Fruit fly (Drosophila melanogaster): Measurements from ENCODE around the gene Trs23.
A peak's percentile ranks its signal among the peaks of the same experiment; 100 is the strongest.

Gene Trs23

dm6 chr2L:8685668-8686306 lies at the start of gene Trs23, which contains the start of gene PrBP:
Gene Trs23, plus strand, starts transcription at chr2L:8686231.
Gene PrBP, minus strand, starts transcription at chr2L:8685955.
- TF ChIP-seq Hr78 (GFP tag; optimal IDR thresholded peaks at IDR 0.05) = no peak
- no peak for TF ChIP-seq Dif (GFP tag; optimal IDR thresholded peaks at IDR 0.05; ENCODE audit: partially characterized antibody)
- TF ChIP-seq brk (GFP tag; optimal IDR thresholded peaks at IDR 0.05) = no peak
- TF ChIP-seq CG9705 (GFP tag; optimal IDR thresholded peaks at IDR 0.05) = no peak
- peak; percentile 32 for TF ChIP-seq Hnf4 (GFP tag; optimal IDR thresholded peaks at IDR 0.05)

- TF ChIP-seq psq (GFP tag; optimal IDR thresholded peaks at IDR 0.05) (no peak), Dfd (GFP tag; optimal IDR thresholded peaks at IDR 0.05) (peak; percentile 96)
Observed at dm6 chr2L:8659549-8659948, 26.5 kb upstream of the Trs23 start.

- no peak for TF ChIP-seq dl (GFP tag; optimal IDR thresholded peaks at IDR 0.05; ENCODE audit: insufficient read depth in 1 of 2, partially characterized antibody in 2 of 2)
- no peak for TF ChIP-seq Hr78 (GFP tag; optimal IDR thresholded peaks at IDR 0.05)
- no peak for TF ChIP-seq woc (GFP tag; optimal IDR thresholded peaks at IDR 0.05)
- TF ChIP-seq tai (GFP tag; optimal IDR thresholded peaks at IDR 0.05) = no peak
- TF ChIP-seq Dif (GFP tag; optimal IDR thresholded peaks at IDR 0.05; ENCODE audit: partially characterized antibody) = no peak
- no peak for TF ChIP-seq sage (GFP tag; optimal IDR thresholded peaks at IDR 0.05)
- no peak for TF ChIP-seq N (GFP tag; optimal IDR thresholded peaks at IDR 0.05)
- TF ChIP-seq Myc (optimal IDR thresholded peaks at IDR 0.05) = no peak
- TF ChIP-seq dsf (GFP tag; optimal IDR thresholded peaks at IDR 0.05; ENCODE audit: borderline replicate concordance) = no peak
- TF ChIP-seq GATAd (GFP tag; optimal IDR thresholded peaks at IDR 0.05) = no peak
- TF ChIP-seq CG32264 (GFP tag; optimal IDR thresholded peaks at IDR 0.05) = no peak
- TF ChIP-seq OdsH (GFP tag; optimal IDR thresholded peaks at IDR 0.05) = peak; percentile 31
- peak; percentile 38 for TF ChIP-seq br (GFP tag; optimal IDR thresholded peaks at IDR 0.05)
- no peak for TF ChIP-seq Mio (GFP tag; optimal IDR thresholded peaks at IDR 0.05)
- peak; percentile 65 for TF ChIP-seq rgr (GFP tag; optimal IDR thresholded peaks at IDR 0.05)
- TF ChIP-seq Dfd (GFP tag; optimal IDR thresholded peaks at IDR 0.05) = no peak
- TF ChIP-seq fru (GFP tag; optimal IDR thresholded peaks at IDR 0.05) = peak; percentile 59
- TF ChIP-seq Sp1 (GFP tag; optimal IDR thresholded peaks at IDR 0.05) = no peak
- TF ChIP-seq Jra (GFP tag; optimal IDR thresholded peaks at IDR 0.05) = no peak
- TF ChIP-seq h (GFP tag; optimal IDR thresholded peaks at IDR 0.05) = peak; percentile 53
- TF ChIP-seq foxo (GFP tag; optimal IDR thresholded peaks at IDR 0.05) = peak in 1 of 2 experiments; percentile 45
- no peak for TF ChIP-seq pan (optimal IDR thresholded peaks at IDR 0.05)
- peak; percentile 5 for TF ChIP-seq ey (GFP tag; optimal IDR thresholded peaks at IDR 0.05)
- TF ChIP-seq HLH106 (tag; optimal IDR thresholded peaks at IDR 0.05) = peak; percentile 60
- peak; percentile 2 for TF ChIP-seq dmrt93B (GFP tag; optimal IDR thresholded peaks at IDR 0.05)
- no peak for TF ChIP-seq Hr83 (GFP tag; optimal IDR thresholded peaks at IDR 0.05; ENCODE audit: poor library complexity, severe bottlenecking)
- TF ChIP-seq brk (GFP tag; optimal IDR thresholded peaks at IDR 0.05) = no peak
- no peak for TF ChIP-seq lola (GFP tag; optimal IDR thresholded peaks at IDR 0.05)
- TF ChIP-seq Rel (GFP tag; optimal IDR thresholded peaks at IDR 0.05) = no peak
- no peak for TF ChIP-seq Rel (tag; optimal IDR thresholded peaks at IDR 0.05)
- no peak for TF ChIP-seq CrebA (GFP tag; optimal IDR thresholded peaks at IDR 0.05; ENCODE audit: borderline replicate concordance)
- TF ChIP-seq Hnf4 (GFP tag; optimal IDR thresholded peaks at IDR 0.05) = peak; percentile 31
- TF ChIP-seq psq (GFP tag; optimal IDR thresholded peaks at IDR 0.05) = no peak
- TF ChIP-seq Abd-B (GFP tag; optimal IDR thresholded peaks at IDR 0.05) = no peak
- TF ChIP-seq sv (GFP tag; optimal IDR thresholded peaks at IDR 0.05) = no peak
- no peak for TF ChIP-seq usp (GFP tag; optimal IDR thresholded peaks at IDR 0.05)
- TF ChIP-seq CG9705 (GFP tag; optimal IDR thresholded peaks at IDR 0.05) = no peak
- TF ChIP-seq Vsx2 (GFP tag; optimal IDR thresholded peaks at IDR 0.05; ENCODE audit: partially characterized antibody) = no peak
- no peak for TF ChIP-seq jim (GFP tag; optimal IDR thresholded peaks at IDR 0.05)
Observed at dm6 chr2L:8672278-8672748, 13.7 kb upstream of the Trs23 start, which contains the start of gene Glt. Gene Glt, plus strand, starts transcription at chr2L:8672698.
